Fruit fly (Drosophila melanogaster) whole organism, larva: ENCODE results near the gene t-cup.

ENCODE experiments used
- noc ChIP-seq: fragments of 200-800 bp; sonication (Bioruptor generic); optimal IDR thresholded peaks from 3 replicates; lab custom pipeline; 2019; ENCODE audit warnings: missing biosample characterization, mild to moderate bottlenecking, missing genetic modification characterization, moderate library complexity

The t-cup gene

dm6 chr2L:12482723-12483342 is 14.3 kb downstream of the t-cup start:
- no peak for TF ChIP-seq noc (tag; lab: Kevin White, UChicago)

dm6 chr2L:12481758-12482157 is 15.4 kb downstream of the t-cup start:
- TF ChIP-seq noc (tag; lab: Kevin White, UChicago): no peak

- TF ChIP-seq noc (tag; lab: Kevin White, UChicago): no peak
Observed at dm6 chr2L:12480846-12481245, 16.3 kb downstream of the t-cup start.

- no peak for TF ChIP-seq noc (tag; lab: Kevin White, UChicago)
Observed at dm6 chr2L:12479994-12480393, 17.1 kb downstream of the t-cup start.

dm6 chr2L:12478494-12478893 is 18.6 kb downstream of the t-cup start:
- no peak for TF ChIP-seq noc (tag; lab: Kevin White, UChicago)

- no peak for TF ChIP-seq noc (tag; lab: Kevin White, UChicago)
Observed at dm6 chr2L:12476115-12476514, 21.0 kb downstream of the t-cup start.

- peak; percentile 81 for TF ChIP-seq noc (tag; lab: Kevin White, UChicago)
Observed at dm6 chr2L:12475308-12475707, 21.8 kb downstream of the t-cup start.

dm6 chr2L:12474212-12474891 is 22.8 kb downstream of the t-cup start:
- TF ChIP-seq noc (tag; lab: Kevin White, UChicago): no peak

- no peak for TF ChIP-seq noc (tag; lab: Kevin White, UChicago)
Observed at dm6 chr2L:12473583-12473982, 23.6 kb downstream of the t-cup start.

- TF ChIP-seq noc (tag; lab: Kevin White, UChicago): no peak
Observed at dm6 chr2L:12472988-12473387, 24.1 kb downstream of the t-cup start.

dm6 chr2L:12471937-12472336 is 25.2 kb downstream of the t-cup start:
- TF ChIP-seq noc (tag; lab: Kevin White, UChicago): no peak

dm6 chr2L:12469235-12469634 is 27.9 kb downstream of the t-cup start:
- TF ChIP-seq noc (tag; lab: Kevin White, UChicago): no peak

dm6 chr2L:12468813-12469212 is 28.3 kb downstream of the t-cup start:
- TF ChIP-seq noc (tag; lab: Kevin White, UChicago): peak; percentile 63

- TF ChIP-seq noc (tag; lab: Kevin White, UChicago): peak; percentile 79
Observed at dm6 chr2L:12467673-12468072, 29.5 kb downstream of the t-cup start.

dm6 chr2L:12466506-12467043 is 30.6 kb downstream of the t-cup start:
- TF ChIP-seq noc (tag; lab: Kevin White, UChicago): no peak

dm6 chr2L:12465164-12466011 is 31.7 kb downstream of the t-cup start:
- peak; percentile 62 for TF ChIP-seq noc (tag; lab: Kevin White, UChicago)
